Fruit fly (Drosophila melanogaster) whole organism, adult: ENCODE results near the gene CG13972.

Experiments used
- Clk ChIP-seq: fragments of 200-800 bp; sonication (Bioruptor generic); optimal IDR thresholded peaks from 2 replicates; lab custom pipeline; 2017; ENCODE audit warnings: missing biosample characterization, missing genetic modification characterization
- Mnt ChIP-seq: fragments of 200-800 bp; sonication (Bioruptor generic); optimal IDR thresholded peaks from 2 replicates; lab custom pipeline; 2016; ENCODE audit warnings: missing biosample characterization, mild to moderate bottlenecking, missing genetic modification characterization
- bab1 ChIP-seq: fragments of 200-800 bp; sonication (Bioruptor generic); optimal IDR thresholded peaks from 3 replicates; lab custom pipeline; 2019; ENCODE audit warnings: missing biosample characterization, mild to moderate bottlenecking, missing genetic modification characterization, moderate library complexity
- tj ChIP-seq: fragments of 200-800 bp; sonication (Bioruptor generic); optimal IDR thresholded peaks from 3 replicates; lab custom pipeline; 2017; ENCODE audit warnings: missing biosample characterization, mild to moderate bottlenecking, missing genetic modification characterization, moderate library complexity

DNA sequence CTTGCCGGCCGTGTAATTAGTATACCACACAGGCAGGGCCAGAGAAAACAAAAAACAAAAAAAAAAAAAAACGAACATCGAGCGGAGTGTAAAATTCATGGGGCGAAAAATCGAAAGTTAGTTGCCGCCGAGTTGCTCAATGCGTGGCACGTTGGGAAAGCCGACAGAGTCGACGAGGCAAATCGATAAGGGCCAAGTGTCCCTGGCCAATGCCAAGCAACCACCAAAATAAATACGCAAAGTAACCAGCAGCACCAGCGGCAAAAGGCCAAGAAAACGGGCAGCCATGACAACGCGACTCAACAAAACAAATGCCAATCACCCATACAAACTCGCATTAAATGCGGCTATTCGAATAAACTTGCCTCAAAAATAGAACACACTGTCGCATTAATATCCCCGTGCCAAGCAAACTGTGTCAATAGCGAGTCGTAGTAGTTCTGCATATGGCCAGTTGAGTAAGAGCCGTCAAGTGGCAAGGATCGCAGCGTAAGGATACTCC, 3.4 kb upstream of the CG13972 start, which contains the start of gene CG12885:
- TF ChIP-seq bab1 (GFP tag; lab: Kevin White, UChicago), result no peak
- TF ChIP-seq Clk (GFP tag; lab: Kevin White, UChicago), result no peak
- TF ChIP-seq Mnt (GFP tag; lab: Kevin White, UChicago), result no peak
- no peak for TF ChIP-seq tj (GFP tag; lab: Kevin White, UChicago)
